Fruit fly (Drosophila melanogaster) whole organism, embryonic: Measurements from ENCODE around the gene CG42795.
A peak's percentile ranks its signal among the peaks of the same experiment; 100 is the strongest.

Source experiments
- Adf1 ChIP-seq: fragments of 200-800 bp; sonication (Bioruptor generic); IDR thresholded peaks from 2 replicates; pipeline ENCODE4 v1.3.6; 2022; ENCODE audit warnings: missing biosample characterization, missing genetic modification characterization
- CG11456 ChIP-seq: fragments of 200-800 bp; sonication (Bioruptor generic); IDR thresholded peaks from 3 replicates; pipeline ENCODE4 v1.3.6; 2022; ENCODE audit warnings: missing biosample characterization, missing genetic modification characterization
- CG15011 ChIP-seq: fragments of 200-800 bp; sonication (Bioruptor generic); optimal IDR thresholded peaks from 3 replicates; lab custom pipeline; 2018; ENCODE audit warnings: missing biosample characterization, mild to moderate bottlenecking, missing genetic modification characterization
- CG15269 ChIP-seq: fragments of 200-800 bp; sonication (Bioruptor generic); optimal IDR thresholded peaks from 2 replicates; lab custom pipeline; 2018; ENCODE audit warnings: missing biosample characterization, mild to moderate bottlenecking, missing genetic modification characterization, moderate library complexity
- CG1529 ChIP-seq: fragments of 200-800 bp; sonication (Bioruptor generic); optimal IDR thresholded peaks from 3 replicates; lab custom pipeline; 2018; ENCODE audit warnings: missing biosample characterization, missing genetic modification characterization
- CG1603 ChIP-seq: fragments of 200-800 bp; sonication (Bioruptor generic); optimal IDR thresholded peaks from 2 replicates; lab custom pipeline; 2019; ENCODE audit warnings: missing biosample characterization, mild to moderate bottlenecking, missing genetic modification characterization, moderate library complexity
- CG1792 ChIP-seq: fragments of 200-800 bp; sonication (Bioruptor generic); optimal IDR thresholded peaks from 2 replicates; lab custom pipeline; 2016; ENCODE audit warnings: missing biosample characterization, missing genetic modification characterization
- CG18619 ChIP-seq: fragments of 200-800 bp; sonication (Bioruptor generic); optimal IDR thresholded peaks from 3 replicates; lab custom pipeline; 2017; ENCODE audit warnings: missing biosample characterization, mild to moderate bottlenecking, missing genetic modification characterization
- CG2120 ChIP-seq: fragments of 200-800 bp; sonication (Bioruptor generic); optimal IDR thresholded peaks from 3 replicates; lab custom pipeline; 2016; ENCODE audit warnings: missing biosample characterization, missing genetic modification characterization
- CG2678 ChIP-seq: fragments of 200-800 bp; sonication (Bioruptor generic); optimal IDR thresholded peaks from 3 replicates; lab custom pipeline; 2019; ENCODE audit warnings: missing biosample characterization, mild to moderate bottlenecking, missing genetic modification characterization, moderate library complexity
- CG30403 ChIP-seq: fragments of 200-800 bp; sonication (Bioruptor generic); optimal IDR thresholded peaks from 3 replicates; lab custom pipeline; 2016; ENCODE audit warnings: missing biosample characterization, missing genetic modification characterization
- CG33213 ChIP-seq: fragments of 200-800 bp; sonication (Bioruptor generic); optimal IDR thresholded peaks from 3 replicates; lab custom pipeline; 2016; ENCODE audit warnings: missing biosample characterization, missing genetic modification characterization
- CG3995 ChIP-seq: fragments of 200-800 bp; sonication (Bioruptor generic); optimal IDR thresholded peaks from 3 replicates; lab custom pipeline; 2016; ENCODE audit warnings: missing biosample characterization, missing genetic modification characterization
- CG4404 ChIP-seq: fragments of 200-800 bp; sonication (Bioruptor generic); IDR thresholded peaks from 2 replicates; pipeline ENCODE4 v1.3.6; 2022; ENCODE audit warnings: missing biosample characterization, missing genetic modification characterization
- CG4617 ChIP-seq: fragments of 200-800 bp; sonication (Bioruptor generic); optimal IDR thresholded peaks from 3 replicates; lab custom pipeline; 2016; ENCODE audit warnings: missing biosample characterization, missing genetic modification characterization, borderline replicate concordance
- CG4854 ChIP-seq: fragments of 200-800 bp; sonication (Bioruptor generic); optimal IDR thresholded peaks from 2 replicates; lab custom pipeline; 2016; ENCODE audit warnings: missing biosample characterization, missing genetic modification characterization, inconsistent platforms
- CG6654 ChIP-seq: fragments of 200-800 bp; sonication (Bioruptor generic); optimal IDR thresholded peaks from 2 replicates; lab custom pipeline; 2017; ENCODE audit warnings: missing biosample characterization, mild to moderate bottlenecking, missing genetic modification characterization
- CG8089 ChIP-seq: fragments of 200-800 bp; sonication (Bioruptor generic); optimal IDR thresholded peaks from 3 replicates; lab custom pipeline; 2016; ENCODE audit warnings: missing biosample characterization, missing genetic modification characterization
- CG8388 ChIP-seq: fragments of 200-800 bp; sonication (Bioruptor generic); optimal IDR thresholded peaks from 2 replicates; lab custom pipeline; 2019; ENCODE audit warnings: missing biosample characterization, mild to moderate bottlenecking, missing genetic modification characterization, moderate library complexity
- CoRest ChIP-seq: fragments of 200-800 bp; sonication (Bioruptor generic); optimal IDR thresholded peaks from 3 replicates; lab custom pipeline; 2018; ENCODE audit warnings: missing biosample characterization, mild to moderate bottlenecking, missing genetic modification characterization, moderate library complexity
- ERR ChIP-seq: fragments of 200-800 bp; sonication (Bioruptor generic); optimal IDR thresholded peaks from 2 replicates; lab custom pipeline; 2016; ENCODE audit warnings: missing biosample characterization, missing genetic modification characterization
- Eip74EF ChIP-seq, 2 experiments: fragments of 200-800 bp in 1 of 2; fragments of >200 bp in 1 of 2; sonication (Bioruptor generic) in 1 of 2; optimal IDR thresholded peaks; 2 replicates each; lab custom pipeline; 2017 to 2019; ENCODE audit warnings: missing biosample characterization in 2 of 2, missing genetic modification characterization in 2 of 2, mild to moderate bottlenecking in 1 of 2, moderate library complexity in 1 of 2
- Hr39 ChIP-seq: fragments of >200 bp; optimal IDR thresholded peaks from 2 replicates; lab custom pipeline; 2017
- Lim3 ChIP-seq: fragments of 200-800 bp; sonication (Bioruptor generic); IDR thresholded peaks from 2 replicates; pipeline ENCODE4 v1.3.6; 2022; ENCODE audit warnings: missing biosample characterization, missing genetic modification characterization
- Max ChIP-seq: fragments of 200-800 bp; sonication (Bioruptor generic); optimal IDR thresholded peaks from 2 replicates; lab custom pipeline; 2016; ENCODE audit warnings: missing biosample characterization, mild to moderate bottlenecking, missing genetic modification characterization
- Med ChIP-seq: fragments of 200-800 bp; sonication (Bioruptor generic); peaks from one replicate; lab custom pipeline; 2016; ENCODE audit warnings: missing biosample characterization, missing genetic modification characterization, mild to moderate bottlenecking, inconsistent platforms, moderate library complexity
- Mes4 ChIP-seq: fragments of 200-800 bp; sonication (Bioruptor generic); optimal IDR thresholded peaks from 2 replicates; lab custom pipeline; 2016; ENCODE audit warnings: missing biosample characterization, missing genetic modification characterization
- NC2β ChIP-seq: fragments of 200-800 bp; sonication (Bioruptor generic); optimal IDR thresholded peaks from 2 replicates; lab custom pipeline; 2016; ENCODE audit warnings: missing biosample characterization, missing genetic modification characterization
- Sox102F ChIP-seq: fragments of 200-800 bp; sonication (Bioruptor generic); optimal IDR thresholded peaks from 2 replicates; lab custom pipeline; 2018; ENCODE audit warnings: missing biosample characterization, mild to moderate bottlenecking, missing genetic modification characterization, moderate library complexity
- Xbp1 ChIP-seq: fragments of 200-800 bp; sonication (Bioruptor generic); optimal IDR thresholded peaks from 3 replicates; lab custom pipeline; 2016; ENCODE audit warnings: missing biosample characterization, mild to moderate bottlenecking, missing genetic modification characterization
- ash1 ChIP-seq: fragments of 200-800 bp; sonication (Bioruptor generic); optimal IDR thresholded peaks from 2 replicates; lab custom pipeline; 2018; ENCODE audit warnings: missing biosample characterization, mild to moderate bottlenecking, missing genetic modification characterization
- ato ChIP-seq: fragments of 200-800 bp; sonication (Bioruptor generic); IDR thresholded peaks from 2 replicates; pipeline ENCODE4 v1.3.6; 2022; ENCODE audit warnings: missing biosample characterization, missing genetic modification characterization; ENCODE audit not compliant: partially characterized antibody
- az2 ChIP-seq: fragments of 200-800 bp; sonication (Bioruptor generic); optimal IDR thresholded peaks from 3 replicates; lab custom pipeline; 2016; ENCODE audit warnings: missing biosample characterization, missing genetic modification characterization
- bab2 ChIP-seq: fragments of 200-800 bp; sonication (Bioruptor generic); optimal IDR thresholded peaks from 2 replicates; lab custom pipeline; 2016; ENCODE audit warnings: missing biosample characterization, missing genetic modification characterization
- bbx ChIP-seq: fragments of 200-800 bp; sonication (Bioruptor generic); IDR thresholded peaks from 2 replicates; pipeline ENCODE4 v1.3.6; 2022; ENCODE audit warnings: missing biosample characterization, missing genetic modification characterization; ENCODE audit not compliant: partially characterized antibody
- bsh ChIP-seq, 2 experiments: fragments of 200-800 bp; sonication (Bioruptor generic); optimal IDR thresholded peaks; 2 replicates each; lab custom pipeline; 2017 to 2018; ENCODE audit warnings: mild to moderate bottlenecking in 2 of 2, missing biosample characterization in 2 of 2, missing genetic modification characterization in 2 of 2, moderate library complexity in 1 of 2
- caup ChIP-seq: fragments of 200-800 bp; sonication (Bioruptor generic); optimal IDR thresholded peaks from 3 replicates; lab custom pipeline; 2017; ENCODE audit warnings: missing biosample characterization, mild to moderate bottlenecking, missing genetic modification characterization, moderate library complexity; ENCODE audit not compliant: severe bottlenecking
- eve ChIP-seq, 2 experiments: fragments of >200 bp; optimal IDR thresholded peaks; 2 replicates each; lab custom pipeline; 2017; ENCODE audit warnings: missing biosample characterization in 2 of 2, missing genetic modification characterization in 2 of 2
- fd102C ChIP-seq: fragments of 200-800 bp; sonication (Bioruptor generic); optimal IDR thresholded peaks from 2 replicates; lab custom pipeline; 2018; ENCODE audit warnings: missing biosample characterization, mild to moderate bottlenecking, missing genetic modification characterization, moderate library complexity
- gcm ChIP-seq: fragments of 200-800 bp; sonication (Bioruptor generic); optimal IDR thresholded peaks from 2 replicates; lab custom pipeline; 2019; ENCODE audit warnings: missing biosample characterization, mild to moderate bottlenecking, missing genetic modification characterization, moderate library complexity
- gcm2 ChIP-seq: fragments of 200-800 bp; sonication (Bioruptor generic); optimal IDR thresholded peaks from 2 replicates; lab custom pipeline; 2016; ENCODE audit warnings: missing biosample characterization, missing genetic modification characterization
- kah ChIP-seq: fragments of 200-800 bp; sonication (Bioruptor generic); optimal IDR thresholded peaks from 2 replicates; lab custom pipeline; 2018; ENCODE audit warnings: missing biosample characterization, mild to moderate bottlenecking, missing genetic modification characterization
- lov ChIP-seq, 2 experiments: fragments of 200-800 bp in 1 of 2; fragments of >200 bp in 1 of 2; sonication (Bioruptor generic) in 1 of 2; IDR thresholded peaks in 1 of 2; optimal IDR thresholded peaks in 1 of 2; 2 replicates in 1 of 2; 3 replicates in 1 of 2; pipeline versions ENCODE4 v1.3.6 to Lab custom; 2017 to 2022; ENCODE audit warnings: missing biosample characterization in 1 of 2, missing genetic modification characterization in 1 of 2
- mirr ChIP-seq: fragments of 200-800 bp; sonication (Bioruptor generic); optimal IDR thresholded peaks from 3 replicates; lab custom pipeline; 2018; ENCODE audit warnings: missing biosample characterization, mild to moderate bottlenecking, missing genetic modification characterization
- pnt ChIP-seq: fragments of 200-800 bp; sonication (Bioruptor generic); optimal IDR thresholded peaks from 3 replicates; lab custom pipeline; 2016; ENCODE audit warnings: missing biosample characterization, missing genetic modification characterization
- ro ChIP-seq: fragments of 200-800 bp; sonication (Bioruptor generic); IDR thresholded peaks from 2 replicates; pipeline ENCODE4 v1.3.6; 2022; ENCODE audit warnings: missing biosample characterization, missing genetic modification characterization
- salm ChIP-seq: fragments of 200-800 bp; sonication (Bioruptor generic); optimal IDR thresholded peaks from 2 replicates; lab custom pipeline; 2018; ENCODE audit warnings: missing biosample characterization, mild to moderate bottlenecking, missing genetic modification characterization
- sc ChIP-seq, 3 experiments: fragments of >200 bp in 2 of 3; fragments of 200-800 bp in 1 of 3; sonication (Bioruptor generic) in 1 of 3; optimal IDR thresholded peaks; 2 replicates in 2 of 3; 3 replicates in 1 of 3; lab custom pipeline; 2017; ENCODE audit warnings: mild to moderate bottlenecking in 1 of 3, missing biosample characterization in 1 of 3, missing genetic modification characterization in 1 of 3, missing genetic modification reagents in 1 of 3
- seq ChIP-seq: fragments of 200-800 bp; sonication (Bioruptor generic); IDR thresholded peaks from 2 replicates; pipeline ENCODE4 v1.3.6; 2022; ENCODE audit warnings: missing biosample characterization, missing genetic modification characterization
- tgo ChIP-seq: fragments of 200-800 bp; sonication (Bioruptor generic); IDR thresholded peaks from 3 replicates; pipeline ENCODE4 v1.3.6; 2022; ENCODE audit warnings: missing biosample characterization, missing genetic modification characterization

Gene CG42795

dm6 chr3R:10274829-10275228 is 49.3 kb downstream of the CG42795 start (continued):
- TF ChIP-seq bab2 (GFP tag; lab: Kevin White, UChicago) (no peak), Med (no peak), ato (GFP tag; lab: Robert Waterston, UW) (no peak), eve (GFP tag; optimal IDR thresholded peaks at IDR 0.05; lab: Kevin White, UChicago) (no peak), CG3995 (GFP tag; lab: Kevin White, UChicago) (no peak), kah (no peak), Adf1 (no peak), caup (GFP tag; lab: Kevin White, UChicago) (no peak), CG11456 (GFP tag; lab: Robert Waterston, UW) (no peak), Mes4 (GFP tag; lab: Kevin White, UChicago) (no peak), CG15011 (GFP tag; lab: Kevin White, UChicago) (no peak), Xbp1 (GFP tag; lab: Kevin White, UChicago) (peak; percentile 19), Sox102F (GFP tag; lab: Kevin White, UChicago) (peak; percentile 72), lov (optimal IDR thresholded peaks at IDR 0.05; lab: Kevin White, UChicago) (no peak), lov (GFP tag; IDR thresholded peaks at IDR 0.05; lab: Robert Waterston, UW) (no peak), az2 (GFP tag; lab: Kevin White, UChicago) (no peak), Eip74EF (GFP tag; optimal IDR thresholded peaks at IDR 0.05; lab: Kevin White, UChicago) (peak in 1 of 2 experiments; percentile 15), gcm (no peak), Max (GFP tag; lab: Kevin White, UChicago) (no peak), CG4854 (GFP tag; lab: Kevin White, UChicago) (no peak), tgo (no peak), CG18619 (GFP tag; lab: Kevin White, UChicago) (no peak), CG33213 (GFP tag; lab: Kevin White, UChicago) (no peak), CG8388 (GFP tag; lab: Kevin White, UChicago) (peak; percentile 8), Hr39 (lab: Kevin White, UChicago) (no peak), CG4617 (GFP tag; lab: Kevin White, UChicago) (no peak), CG2120 (no peak), CG1529 (GFP tag; lab: Kevin White, UChicago) (no peak), CG6654 (GFP tag; lab: Kevin White, UChicago) (no peak), CG4404 (no peak), ash1 (GFP tag; lab: Kevin White, UChicago) (no peak), seq (GFP tag; lab: Robert Waterston, UW) (no peak), mirr (GFP tag; lab: Kevin White, UChicago) (no peak), NC2β (GFP tag; lab: Kevin White, UChicago) (no peak), salm (no peak), gcm2 (GFP tag; lab: Kevin White, UChicago) (no peak), CG30403 (no peak), CoRest (tag; lab: Kevin White, UChicago) (peak; percentile 38), ERR (no peak), ro (GFP tag; lab: Robert Waterston, UW) (no peak), sc (optimal IDR thresholded peaks at IDR 0.05; lab: Kevin White, UChicago) (no peak), sc (GFP tag; optimal IDR thresholded peaks at IDR 0.05; lab: Kevin White, UChicago) (no peak), CG2678 (tag; lab: Kevin White, UChicago) (peak; percentile 33), CG1603 (tag; lab: Kevin White, UChicago) (no peak), bbx (GFP tag; lab: Robert Waterston, UW) (no peak), fd102C (GFP tag; lab: Kevin White, UChicago) (no peak), bsh (GFP tag; optimal IDR thresholded peaks at IDR 0.05; lab: Kevin White, UChicago) (peak in 1 of 2 experiments; percentile 10), Lim3 (GFP tag; lab: Robert Waterston, UW) (no peak), pnt (GFP tag; lab: Kevin White, UChicago) (no peak), CG8089 (no peak), CG1792 (GFP tag; lab: Kevin White, UChicago) (no peak), CG15269 (tag; lab: Kevin White, UChicago) (peak; percentile 64)
